Worm (Caenorhabditis elegans) whole organism, midembryonic: Measurements from ENCODE around the gene H06A10.1.

Experiments used
- flt-1 ChIP-seq: fragments of 200-800 bp; sonication (Bioruptor generic); IDR thresholded peaks from 2 replicates; pipeline ENCODE4 v1.3.6; 2022; ENCODE audit warnings: missing genetic modification characterization, missing compliant biosample characterization
- klf-2 ChIP-seq: fragments of 200-800 bp; sonication (Bioruptor generic); conservative IDR thresholded peaks from 2 replicates; pipeline ENCODE4 v1.3.6; 2022; ENCODE audit warnings: missing genetic modification reagents, missing genetic modification characterization, missing compliant biosample characterization
- med-1 ChIP-seq: sonication (generic microtip); optimal IDR thresholded peaks from 2 replicates; lab custom pipeline; 2017; ENCODE audit warnings: missing genetic modification characterization, mild to moderate bottlenecking, missing compliant biosample characterization, antibody characterized with exemption, missing genetic modification reagents; ENCODE audit not compliant: insufficient read depth
- ref-1 ChIP-seq: fragments of 200-800 bp; sonication (Bioruptor generic); conservative IDR thresholded peaks from 2 replicates; pipeline ENCODE4 v1.3.6; 2022; ENCODE audit warnings: missing genetic modification reagents, missing genetic modification characterization, missing compliant biosample characterization
- tab-1 ChIP-seq: fragments of 200-800 bp; sonication (Bioruptor generic); IDR thresholded peaks from 2 replicates; pipeline ENCODE4 v1.3.6; 2022; ENCODE audit warnings: missing genetic modification characterization, missing compliant biosample characterization
- ztf-23 ChIP-seq: fragments of 200-800 bp; sonication (Bioruptor generic); IDR thresholded peaks from 2 replicates; pipeline ENCODE4 v1.3.6; 2022; ENCODE audit warnings: missing genetic modification reagents, missing genetic modification characterization, missing compliant biosample characterization

DNA sequence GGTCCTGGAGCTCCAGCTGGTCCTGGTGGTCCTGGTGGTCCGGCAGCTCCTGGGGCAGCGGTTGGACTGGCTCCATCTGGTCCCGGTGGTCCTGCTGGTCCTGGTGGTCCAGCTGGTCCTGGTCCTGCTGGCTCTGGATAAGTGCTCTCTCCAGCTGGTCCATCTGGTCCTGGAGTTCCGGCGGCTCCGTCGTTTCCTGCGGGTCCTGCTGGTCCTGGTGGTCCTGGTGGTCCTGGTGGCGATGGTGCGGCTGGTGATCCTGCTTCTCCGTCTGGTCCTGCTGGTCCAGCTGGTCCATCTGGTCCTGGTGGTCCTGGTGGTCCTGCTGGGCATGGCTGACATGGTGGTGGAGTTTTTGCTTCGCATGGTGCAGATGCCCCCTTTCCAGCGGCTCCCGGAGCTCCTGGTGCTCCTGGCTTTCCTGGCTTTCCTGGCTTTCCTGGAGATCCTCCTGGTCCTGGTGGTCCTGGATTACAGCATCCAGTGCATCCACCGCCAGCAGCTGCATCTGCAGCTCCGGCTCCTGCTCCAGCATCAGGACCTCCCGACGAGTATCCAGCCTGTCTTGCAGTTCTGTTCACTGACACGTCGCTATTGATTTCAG, 3.0 kb downstream of the H06A10.1 start:
- TF ChIP-seq flt-1 = no peak
- no peak for TF ChIP-seq klf-2 (GFP tag; lab: Robert Waterston, UW)
- no peak for TF ChIP-seq med-1 (GFP tag; lab: Kevin White, UChicago)
- no peak for TF ChIP-seq ref-1 (GFP tag; lab: Robert Waterston, UW)
- no peak for TF ChIP-seq tab-1 (GFP tag; lab: Robert Waterston, UW)
- TF ChIP-seq ztf-23 (GFP tag; lab: Robert Waterston, UW) = no peak
